Worm (Caenorhabditis elegans): ENCODE results near the gene srw-36.

- TF ChIP-seq dao-5 (tag; optimal IDR thresholded peaks at IDR 0.05) (no peak), him-1 (tag; optimal IDR thresholded peaks at IDR 0.05) (no peak)
Observed at ce11 chrV:16682886-16683285, at the start of gene srw-36.
